Worm (Caenorhabditis elegans): ENCODE data around the gene C14B1.8.

DNA sequence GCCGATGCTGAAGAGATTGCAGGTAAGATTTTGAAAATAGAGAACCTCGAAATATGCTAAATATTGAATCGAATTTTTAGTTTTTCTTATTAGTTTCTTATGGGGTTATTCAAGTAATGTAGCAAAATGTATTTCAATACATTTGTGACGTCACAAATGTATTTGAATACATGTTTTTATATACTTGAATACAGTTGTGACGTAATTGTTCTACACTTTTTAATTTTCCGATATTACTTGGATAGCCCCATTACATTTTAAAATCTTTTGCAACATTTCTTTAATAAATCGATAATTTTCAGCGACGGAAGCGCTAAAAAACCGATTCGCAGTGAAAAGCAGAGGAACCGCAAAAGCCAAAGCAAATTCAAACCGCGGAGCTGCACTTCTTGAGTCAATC is 18.9 kb upstream of the C14B1.8 start:
- TF ChIP-seq zag-1 (tag; optimal IDR thresholded peaks at IDR 0.05): no peak
- no peak for TF ChIP-seq ztf-4 (tag; optimal IDR thresholded peaks at IDR 0.05)
- TF ChIP-seq ztf-11 (tag; optimal IDR thresholded peaks at IDR 0.05): no peak
- no peak for TF ChIP-seq nhr-21 (tag; optimal IDR thresholded peaks at IDR 0.05)
- no peak for TF ChIP-seq lin-39 (tag; optimal IDR thresholded peaks at IDR 0.05)

Measured in whole organism, L2 larva.